Fruit fly (Drosophila melanogaster) whole organism, embryonic: ENCODE data around the gene CG43694.

Experiments used
- Awh ChIP-seq: fragments of 200-800 bp; sonication (Bioruptor generic); IDR thresholded peaks from 2 replicates; pipeline ENCODE4, ENCODE4 v1.3.6; 2022; ENCODE audit warnings: missing biosample characterization, missing genetic modification characterization
- Blimp-1 ChIP-seq: fragments of 200-800 bp; sonication (Bioruptor generic); optimal IDR thresholded peaks from 3 replicates; lab custom pipeline; 2018; ENCODE audit warnings: missing biosample characterization, missing genetic modification characterization, mild to moderate bottlenecking, moderate library complexity, missing genetic modification reagents
- CG13894 ChIP-seq: fragments of 200-800 bp; sonication (Bioruptor generic); optimal IDR thresholded peaks from 3 replicates; lab custom pipeline; 2018; ENCODE audit warnings: missing biosample characterization, mild to moderate bottlenecking, missing genetic modification characterization, moderate library complexity
- CG15514 ChIP-seq: fragments of 200-800 bp; sonication (Bioruptor generic); optimal IDR thresholded peaks from 3 replicates; lab custom pipeline; 2017; ENCODE audit warnings: missing biosample characterization, missing genetic modification characterization, mild to moderate bottlenecking, moderate library complexity, missing genetic modification reagents
- CG17359 ChIP-seq: fragments of 200-800 bp; sonication (Bioruptor generic); optimal IDR thresholded peaks from 3 replicates; lab custom pipeline; 2018; ENCODE audit warnings: missing biosample characterization, mild to moderate bottlenecking, missing genetic modification characterization, moderate library complexity
- CG17612 ChIP-seq: fragments of 200-800 bp; sonication (Bioruptor generic); IDR thresholded peaks from 2 replicates; pipeline ENCODE4 v1.3.6; 2022; ENCODE audit warnings: missing biosample characterization, missing genetic modification characterization
- CG2120 ChIP-seq: fragments of 200-800 bp; sonication (Bioruptor generic); optimal IDR thresholded peaks from 3 replicates; lab custom pipeline; 2016; ENCODE audit warnings: missing biosample characterization, missing genetic modification characterization
- CG2199 ChIP-seq: fragments of 200-800 bp; sonication (Bioruptor generic); IDR thresholded peaks from 3 replicates; pipeline ENCODE4 v1.3.6; 2022; ENCODE audit warnings: missing biosample characterization, missing genetic modification characterization
- CG2875 ChIP-seq: fragments of 200-800 bp; sonication (Bioruptor generic); optimal IDR thresholded peaks from 2 replicates; lab custom pipeline; 2017; ENCODE audit warnings: missing biosample characterization, mild to moderate bottlenecking, missing genetic modification characterization, missing genetic modification reagents
- CG6683 ChIP-seq: fragments of 200-800 bp; sonication (Bioruptor generic); optimal IDR thresholded peaks from 2 replicates; lab custom pipeline; 2017; ENCODE audit warnings: missing biosample characterization, mild to moderate bottlenecking, missing genetic modification characterization, missing genetic modification reagents
- CG8388 ChIP-seq: fragments of 200-800 bp; sonication (Bioruptor generic); optimal IDR thresholded peaks from 2 replicates; lab custom pipeline; 2019; ENCODE audit warnings: missing biosample characterization, mild to moderate bottlenecking, missing genetic modification characterization, moderate library complexity
- Dbx ChIP-seq: fragments of 200-800 bp; sonication (Bioruptor generic); IDR thresholded peaks from 3 replicates; pipeline ENCODE4 v1.3.6; 2022; ENCODE audit warnings: missing biosample characterization, missing genetic modification characterization
- Deaf1 ChIP-seq: fragments of 200-800 bp; optimal IDR thresholded peaks from 3 replicates; lab custom pipeline; 2019; ENCODE audit warnings: missing biosample characterization, mild to moderate bottlenecking, missing genetic modification characterization, moderate library complexity
- Dll ChIP-seq: fragments of 200-800 bp; sonication (Bioruptor generic); IDR thresholded peaks from 4 replicates; pipeline ENCODE4 v1.3.6; 2022; ENCODE audit warnings: missing biosample characterization, missing genetic modification characterization; ENCODE audit not compliant: partially characterized antibody
- HLH4C ChIP-seq: fragments of 200-800 bp; sonication (Bioruptor generic); IDR thresholded peaks from 3 replicates; pipeline ENCODE4 v1.3.6; 2022; ENCODE audit warnings: missing biosample characterization, missing genetic modification characterization; ENCODE audit not compliant: partially characterized antibody
- Hmr ChIP-seq: fragments of 200-800 bp; sonication (Bioruptor generic); optimal IDR thresholded peaks from 3 replicates; lab custom pipeline; 2017; ENCODE audit warnings: mild to moderate bottlenecking, missing biosample characterization, missing genetic modification reagents, missing genetic modification characterization
- Hr78 ChIP-seq, 2 experiments: fragments of 200-800 bp in 1 of 2; fragments of >200 bp in 1 of 2; sonication (Bioruptor generic) in 1 of 2; optimal IDR thresholded peaks; 2 replicates each; lab custom pipeline; 2017 to 2019; ENCODE audit warnings: missing biosample characterization in 2 of 2, missing genetic modification characterization in 2 of 2, mild to moderate bottlenecking in 1 of 2, moderate library complexity in 1 of 2
- Jarid2 ChIP-seq: fragments of 200-800 bp; sonication (Bioruptor generic); optimal IDR thresholded peaks from 3 replicates; lab custom pipeline; 2017; ENCODE audit warnings: mild to moderate bottlenecking, missing biosample characterization, missing genetic modification reagents, missing genetic modification characterization
- Med ChIP-seq: fragments of 200-800 bp; sonication (Bioruptor generic); peaks from one replicate; lab custom pipeline; 2016; ENCODE audit warnings: missing biosample characterization, missing genetic modification characterization, mild to moderate bottlenecking, inconsistent platforms, moderate library complexity
- Poxn ChIP-seq: fragments of 200-800 bp; sonication (Bioruptor generic); IDR thresholded peaks from 2 replicates; pipeline ENCODE4 v1.3.6; 2022; ENCODE audit warnings: missing biosample characterization, missing genetic modification characterization
- Trl ChIP-seq, 3 experiments: fragments of >200 bp in 2 of 3; fragments of 200-800 bp in 1 of 3; sonication (Bioruptor generic) in 1 of 3; optimal IDR thresholded peaks; 2 replicates in 1 of 3; 3 replicates in 2 of 3; lab custom pipeline; 2016 to 2017; ENCODE audit warnings: missing biosample characterization in 1 of 3, missing genetic modification characterization in 1 of 3
- Vsx1 ChIP-seq: fragments of 200-800 bp; sonication (Bioruptor generic); optimal IDR thresholded peaks from 2 replicates; lab custom pipeline; 2017; ENCODE audit warnings: missing biosample characterization, mild to moderate bottlenecking, missing genetic modification characterization, missing genetic modification reagents
- Xrp1 ChIP-seq: fragments of 200-800 bp; sonication (Bioruptor generic); IDR thresholded peaks from 2 replicates; pipeline ENCODE4 v1.3.6; 2022; ENCODE audit warnings: missing biosample characterization, missing genetic modification characterization
- abd-A ChIP-seq: fragments of 200-800 bp; sonication (Bioruptor generic); optimal IDR thresholded peaks from 3 replicates; lab custom pipeline; 2019; ENCODE audit warnings: missing biosample characterization, mild to moderate bottlenecking, missing genetic modification characterization, moderate library complexity
- bsh ChIP-seq, 2 experiments: fragments of 200-800 bp; sonication (Bioruptor generic); optimal IDR thresholded peaks; 2 replicates each; lab custom pipeline; 2017 to 2018; ENCODE audit warnings: mild to moderate bottlenecking in 2 of 2, missing biosample characterization in 2 of 2, missing genetic modification characterization in 2 of 2, moderate library complexity in 1 of 2
- chif ChIP-seq, 2 experiments: fragments of 200-800 bp; sonication (Bioruptor generic); optimal IDR thresholded peaks; 3 replicates each; lab custom pipeline; 2016; ENCODE audit warnings: missing biosample characterization in 2 of 2, missing genetic modification characterization in 2 of 2
- chn ChIP-seq: fragments of 200-800 bp; sonication (Bioruptor generic); optimal IDR thresholded peaks from 2 replicates; lab custom pipeline; 2016; ENCODE audit warnings: missing biosample characterization, missing genetic modification characterization
- ci ChIP-seq: fragments of 200-800 bp; sonication (Bioruptor generic); IDR thresholded peaks from 3 replicates; pipeline ENCODE4 v1.3.6; 2022; ENCODE audit warnings: missing biosample characterization, missing genetic modification characterization
- ewg ChIP-seq: fragments of 200-800 bp; sonication (Bioruptor generic); optimal IDR thresholded peaks from 3 replicates; lab custom pipeline; 2017; ENCODE audit warnings: mild to moderate bottlenecking, missing biosample characterization, missing genetic modification reagents, missing genetic modification characterization
- fru ChIP-seq: fragments of >200 bp; optimal IDR thresholded peaks from 2 replicates; lab custom pipeline; 2017
- gcm2 ChIP-seq: fragments of 200-800 bp; sonication (Bioruptor generic); optimal IDR thresholded peaks from 2 replicates; lab custom pipeline; 2016; ENCODE audit warnings: missing biosample characterization, missing genetic modification characterization
- gt ChIP-seq: fragments of 200-800 bp; sonication (Bioruptor generic); IDR thresholded peaks from 2 replicates; pipeline ENCODE4 v1.3.6; 2022; ENCODE audit warnings: missing biosample characterization, missing genetic modification characterization
- hbn ChIP-seq: fragments of 200-800 bp; sonication (Bioruptor generic); IDR thresholded peaks from 2 replicates; pipeline ENCODE4 v1.3.6; 2022; ENCODE audit warnings: missing biosample characterization, missing genetic modification characterization; ENCODE audit not compliant: partially characterized antibody
- ken ChIP-seq: fragments of 200-800 bp; sonication (Bioruptor generic); IDR thresholded peaks from 3 replicates; pipeline ENCODE4 v1.3.6; 2022; ENCODE audit warnings: missing biosample characterization, missing genetic modification characterization
- kni ChIP-seq: fragments of 200-800 bp; sonication (Bioruptor generic); optimal IDR thresholded peaks from 3 replicates; lab custom pipeline; 2017; ENCODE audit warnings: mild to moderate bottlenecking, missing biosample characterization, missing genetic modification reagents, missing genetic modification characterization
- lilli ChIP-seq: fragments of 200-800 bp; sonication (Bioruptor generic); optimal IDR thresholded peaks from 3 replicates; lab custom pipeline; 2016; ENCODE audit warnings: missing biosample characterization, missing genetic modification characterization
- nom ChIP-seq: fragments of 200-800 bp; sonication (Bioruptor generic); optimal IDR thresholded peaks from 2 replicates; lab custom pipeline; 2017; ENCODE audit warnings: missing biosample characterization, missing genetic modification characterization, mild to moderate bottlenecking, moderate library complexity, missing genetic modification reagents
- row ChIP-seq: fragments of 200-800 bp; sonication (Bioruptor generic); IDR thresholded peaks from 3 replicates; pipeline ENCODE4 v1.3.6; 2022; ENCODE audit warnings: missing biosample characterization, missing genetic modification characterization
- sc ChIP-seq, 3 experiments: fragments of >200 bp in 2 of 3; fragments of 200-800 bp in 1 of 3; sonication (Bioruptor generic) in 1 of 3; optimal IDR thresholded peaks; 2 replicates in 2 of 3; 3 replicates in 1 of 3; lab custom pipeline; 2017; ENCODE audit warnings: mild to moderate bottlenecking in 1 of 3, missing biosample characterization in 1 of 3, missing genetic modification characterization in 1 of 3, missing genetic modification reagents in 1 of 3
- schlank ChIP-seq: fragments of 200-800 bp; sonication (Bioruptor generic); optimal IDR thresholded peaks from 2 replicates; lab custom pipeline; 2018; ENCODE audit warnings: missing biosample characterization, mild to moderate bottlenecking, missing genetic modification characterization
- sens ChIP-seq: fragments of 200-800 bp; sonication (Bioruptor generic); peaks from one replicate; lab custom pipeline; 2016; ENCODE audit warnings: missing biosample characterization, missing genetic modification characterization
- sqz ChIP-seq: fragments of 200-800 bp; sonication (Bioruptor generic); optimal IDR thresholded peaks from 3 replicates; lab custom pipeline; 2018; ENCODE audit warnings: missing biosample characterization, mild to moderate bottlenecking, missing genetic modification characterization
- vvl ChIP-seq: fragments of 200-800 bp; sonication (Bioruptor generic); IDR thresholded peaks from 2 replicates; pipeline ENCODE4 v1.3.6; 2022; ENCODE audit warnings: missing biosample characterization, missing genetic modification characterization
- z ChIP-seq: fragments of 200-800 bp; sonication (Bioruptor generic); IDR thresholded peaks from 3 replicates; pipeline ENCODE4 v1.3.6; 2022; ENCODE audit warnings: missing biosample characterization, missing genetic modification characterization

CG43694 gene

DNA sequence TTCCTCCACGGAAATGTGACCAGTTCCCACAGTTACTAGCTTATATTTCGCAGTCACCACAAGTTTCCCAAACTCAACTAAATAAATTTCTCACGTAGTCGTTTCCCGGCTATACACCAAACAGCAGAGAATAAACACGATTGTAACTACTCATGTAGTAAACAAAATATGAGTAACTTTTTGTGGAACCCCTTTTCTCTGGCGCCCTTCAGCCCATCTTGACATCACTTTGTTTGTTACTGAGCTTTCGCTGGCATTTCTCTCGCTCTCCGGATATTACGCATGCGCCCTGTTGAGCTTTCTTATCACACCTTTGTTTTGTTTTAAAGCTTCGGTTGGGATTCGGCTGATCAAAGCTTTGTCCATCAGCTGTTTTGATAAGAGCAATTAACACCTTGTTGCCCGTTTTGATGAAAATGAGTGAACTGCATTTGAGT is 39.8 kb downstream of the CG43694 start (continued):
- no peak for TF ChIP-seq ken (GFP tag; lab: Robert Waterston, UW)
- TF ChIP-seq ewg (GFP tag; lab: Kevin White, UChicago) = peak; percentile 59
- no peak for TF ChIP-seq Med (GFP tag; lab: Kevin White, UChicago)
- TF ChIP-seq sc (optimal IDR thresholded peaks at IDR 0.05; lab: Kevin White, UChicago) = no peak
- TF ChIP-seq sc (GFP tag; optimal IDR thresholded peaks at IDR 0.05; lab: Kevin White, UChicago) = no peak
- peak; percentile 7 for TF ChIP-seq kni (GFP tag; lab: Kevin White, UChicago)
- no peak for TF ChIP-seq chn
- no peak for TF ChIP-seq chif (GFP tag; optimal IDR thresholded peaks at IDR 0.05; lab: Kevin White, UChicago)
- peak; percentile 56 for TF ChIP-seq sens (GFP tag; lab: Kevin White, UChicago)

- TF ChIP-seq CG2120 (GFP tag; lab: Kevin White, UChicago) (no peak), Vsx1 (GFP tag; lab: Kevin White, UChicago) (no peak), sqz (peak; percentile 41), vvl (GFP tag; lab: Robert Waterston, UW) (0 out of 2 replicates have a peak, but pooled peaks have one; percentile 24), Dbx (GFP tag; lab: Robert Waterston, UW) (0 out of 3 replicates have a peak, but pooled peaks have one; percentile 24), CG2199 (peak; percentile 86; the same call in 1 of the 3 replicates), schlank (tag; lab: Kevin White, UChicago) (no peak), hbn (GFP tag; lab: Robert Waterston, UW) (0 out of 2 replicates have a peak, but pooled peaks have one; percentile 9), Poxn (GFP tag; lab: Robert Waterston, UW) (no peak), CG2875 (no peak), HLH4C (0 out of 3 replicates have a peak, but pooled peaks have one; percentile 30), Hmr (GFP tag; lab: Kevin White, UChicago) (no peak), fru (lab: Kevin White, UChicago) (no peak), CG8388 (GFP tag; lab: Kevin White, UChicago) (peak; percentile 94), bsh (GFP tag; optimal IDR thresholded peaks at IDR 0.05; lab: Kevin White, UChicago) (peak in 1 of 2 experiments; percentile 44), gcm2 (GFP tag; lab: Kevin White, UChicago) (peak; percentile 18), Xrp1 (GFP tag; lab: Robert Waterston, UW) (no peak), ewg (GFP tag; lab: Kevin White, UChicago) (peak; percentile 25), gt (no peak), z (GFP tag; lab: Robert Waterston, UW) (peak; percentile 73; the same call in 2 of the 3 replicates), Deaf1 (tag; lab: Kevin White, UChicago) (peak; percentile 31), Med (GFP tag; lab: Kevin White, UChicago) (peak; percentile 61), Dll (GFP tag; lab: Robert Waterston, UW) (peak; percentile 36; the same call in 2 of the 4 replicates), Trl (optimal IDR thresholded peaks at IDR 0.05; lab: Kevin White, UChicago) (peak; percentile 53 to 67), Trl (GFP tag; optimal IDR thresholded peaks at IDR 0.05; lab: Kevin White, UChicago) (no peak), abd-A (tag; lab: Kevin White, UChicago) (peak; percentile 57), Hr78 (GFP tag; optimal IDR thresholded peaks at IDR 0.05; lab: Kevin White, UChicago) (peak in 1 of 2 experiments; percentile 91), row (GFP tag; lab: Robert Waterston, UW) (peak; percentile 51), nom (GFP tag; lab: Kevin White, UChicago) (peak; percentile 80), CG17359 (tag; lab: Kevin White, UChicago) (peak; percentile 15), CG15514 (GFP tag; lab: Kevin White, UChicago) (peak; percentile 89), ci (GFP tag; lab: Robert Waterston, UW) (0 out of 3 replicates have a peak, but pooled peaks have one; percentile 35), Awh (0 out of 2 replicates have a peak, but pooled peaks have one; percentile 17), Blimp-1 (peak; percentile 61), CG6683 (no peak), Jarid2 (GFP tag; lab: Kevin White, UChicago) (peak; percentile 43), lilli (no peak), sens (GFP tag; lab: Kevin White, UChicago) (peak; percentile 49), CG13894 (tag; lab: Kevin White, UChicago) (peak; percentile 90), CG17612 (no peak)
Observed at dm6 chr3R:23384591-23385260, 41.1 kb downstream of the CG43694 start, which contains the start of gene CG4393. Gene CG4393, minus strand, starts transcription at chr3R:23384777.
